Fruit fly (Drosophila melanogaster): ENCODE data around the gene srp.

srp gene

dm6 chr3R:16005943-16006342 is 20.0 kb downstream of the srp start:
- no peak for TF ChIP-seq ttk (optimal IDR thresholded peaks at IDR 0.05)
- TF ChIP-seq Myc (optimal IDR thresholded peaks at IDR 0.05): no peak
- no peak for TF ChIP-seq insv (optimal IDR thresholded peaks at IDR 0.05)
- TF ChIP-seq h (optimal IDR thresholded peaks at IDR 0.05): no peak
- no peak for TF ChIP-seq psq (optimal IDR thresholded peaks at IDR 0.05)
- no peak for TF ChIP-seq Sin3A (optimal IDR thresholded peaks at IDR 0.05)

- TF ChIP-seq psq (optimal IDR thresholded peaks at IDR 0.05) (no peak), ttk (optimal IDR thresholded peaks at IDR 0.05) (no peak), h (optimal IDR thresholded peaks at IDR 0.05) (no peak), Sin3A (optimal IDR thresholded peaks at IDR 0.05) (no peak), Myc (optimal IDR thresholded peaks at IDR 0.05) (no peak), insv (optimal IDR thresholded peaks at IDR 0.05) (no peak)
Observed at dm6 chr3R:16006806-16007556, 21.0 kb downstream of the srp start.

dm6 chr3R:16008300-16008699 is 22.3 kb downstream of the srp start:
- TF ChIP-seq ttk (optimal IDR thresholded peaks at IDR 0.05): no peak
- TF ChIP-seq insv (optimal IDR thresholded peaks at IDR 0.05): no peak
- TF ChIP-seq Sin3A (optimal IDR thresholded peaks at IDR 0.05): no peak
- no peak for TF ChIP-seq Myc (optimal IDR thresholded peaks at IDR 0.05)
- TF ChIP-seq h (optimal IDR thresholded peaks at IDR 0.05): no peak
- TF ChIP-seq psq (optimal IDR thresholded peaks at IDR 0.05): no peak

- TF ChIP-seq psq (optimal IDR thresholded peaks at IDR 0.05) (no peak), insv (optimal IDR thresholded peaks at IDR 0.05) (no peak), Sin3A (optimal IDR thresholded peaks at IDR 0.05) (no peak), Myc (optimal IDR thresholded peaks at IDR 0.05) (no peak), ttk (optimal IDR thresholded peaks at IDR 0.05) (no peak), h (optimal IDR thresholded peaks at IDR 0.05) (no peak)
Observed at dm6 chr3R:16009030-16009429, 23.1 kb downstream of the srp start, which contains the start of gene GATAe. Gene GATAe (plus strand): TSS chr3R:16009105.

dm6 chr3R:16010009-16010505 is 24.1 kb downstream of the srp start:
- TF ChIP-seq insv (optimal IDR thresholded peaks at IDR 0.05): no peak
- TF ChIP-seq psq (optimal IDR thresholded peaks at IDR 0.05): no peak
- no peak for TF ChIP-seq h (optimal IDR thresholded peaks at IDR 0.05)
- no peak for TF ChIP-seq ttk (optimal IDR thresholded peaks at IDR 0.05)
- no peak for TF ChIP-seq Sin3A (optimal IDR thresholded peaks at IDR 0.05)
- no peak for TF ChIP-seq Myc (optimal IDR thresholded peaks at IDR 0.05)

- no peak for TF ChIP-seq insv (optimal IDR thresholded peaks at IDR 0.05)
- no peak for TF ChIP-seq Myc (optimal IDR thresholded peaks at IDR 0.05)
- TF ChIP-seq h (optimal IDR thresholded peaks at IDR 0.05): no peak
- TF ChIP-seq Sin3A (optimal IDR thresholded peaks at IDR 0.05): no peak
- TF ChIP-seq psq (optimal IDR thresholded peaks at IDR 0.05): no peak
- no peak for TF ChIP-seq ttk (optimal IDR thresholded peaks at IDR 0.05)
Observed at dm6 chr3R:16011698-16012332, 25.9 kb downstream of the srp start.

- TF ChIP-seq h (optimal IDR thresholded peaks at IDR 0.05) (no peak), Myc (optimal IDR thresholded peaks at IDR 0.05) (no peak)
Observed at dm6 chr3R:16013580-16013979, 27.6 kb downstream of the srp start.

dm6 chr3R:16014573-16014972 is 28.6 kb downstream of the srp start:
- no peak for TF ChIP-seq h (optimal IDR thresholded peaks at IDR 0.05)
- TF ChIP-seq ttk (optimal IDR thresholded peaks at IDR 0.05): no peak
- no peak for TF ChIP-seq Sin3A (optimal IDR thresholded peaks at IDR 0.05)
- no peak for TF ChIP-seq insv (optimal IDR thresholded peaks at IDR 0.05)
- no peak for TF ChIP-seq Myc (optimal IDR thresholded peaks at IDR 0.05)
- TF ChIP-seq psq (optimal IDR thresholded peaks at IDR 0.05): no peak

dm6 chr3R:16022005-16022404 is 36.1 kb downstream of the srp start:
- TF ChIP-seq Sin3A (optimal IDR thresholded peaks at IDR 0.05) (no peak), ttk (optimal IDR thresholded peaks at IDR 0.05) (no peak), psq (optimal IDR thresholded peaks at IDR 0.05) (no peak), Myc (optimal IDR thresholded peaks at IDR 0.05) (no peak), insv (optimal IDR thresholded peaks at IDR 0.05) (no peak), h (optimal IDR thresholded peaks at IDR 0.05) (no peak)

- TF ChIP-seq h (optimal IDR thresholded peaks at IDR 0.05) (no peak), insv (optimal IDR thresholded peaks at IDR 0.05) (no peak), ttk (optimal IDR thresholded peaks at IDR 0.05) (no peak), psq (optimal IDR thresholded peaks at IDR 0.05) (no peak)
Observed at dm6 chr3R:16023627-16024026, 37.7 kb downstream of the srp start.

- TF ChIP-seq Myc (optimal IDR thresholded peaks at IDR 0.05) (no peak), psq (optimal IDR thresholded peaks at IDR 0.05) (no peak), insv (optimal IDR thresholded peaks at IDR 0.05) (no peak)
Observed at dm6 chr3R:16024110-16024509, 38.2 kb downstream of the srp start.

- TF ChIP-seq Myc (optimal IDR thresholded peaks at IDR 0.05) (no peak), insv (optimal IDR thresholded peaks at IDR 0.05) (no peak), ttk (optimal IDR thresholded peaks at IDR 0.05) (no peak), Sin3A (optimal IDR thresholded peaks at IDR 0.05) (no peak), psq (optimal IDR thresholded peaks at IDR 0.05) (no peak)
Observed at dm6 chr3R:16025587-16026223, 39.8 kb downstream of the srp start, which contains the start of gene pnr. Gene pnr (plus strand): TSS chr3R:16026079.

Data from Kc167 (cell line).